Fruit fly (Drosophila melanogaster) whole organism, embryonic: ENCODE data around the gene RpL34b.

Experiments used
- ATbp ChIP-seq: fragments of 200-800 bp; sonication (Bioruptor generic); optimal IDR thresholded peaks from 2 replicates; lab custom pipeline; 2017; ENCODE audit warnings: missing biosample characterization, mild to moderate bottlenecking, missing genetic modification characterization, missing genetic modification reagents
- Ada2b ChIP-seq: fragments of 200-800 bp; sonication (Bioruptor generic); IDR thresholded peaks from 2 replicates; pipeline ENCODE4 v1.3.6; 2022; ENCODE audit warnings: missing biosample characterization, missing genetic modification characterization
- Asciz ChIP-seq: fragments of 200-800 bp; sonication (Bioruptor generic); optimal IDR thresholded peaks from 2 replicates; lab custom pipeline; 2017; ENCODE audit warnings: missing biosample characterization, mild to moderate bottlenecking, missing genetic modification characterization, missing genetic modification reagents
- Bteb2 ChIP-seq: fragments of 200-800 bp; sonication (Bioruptor generic); optimal IDR thresholded peaks from 2 replicates; lab custom pipeline; 2016; ENCODE audit warnings: missing biosample characterization, missing genetic modification characterization
- CG10565 ChIP-seq: fragments of 200-800 bp; sonication (Bioruptor generic); optimal IDR thresholded peaks from 3 replicates; lab custom pipeline; 2016; ENCODE audit warnings: missing biosample characterization, mild to moderate bottlenecking, missing genetic modification characterization
- CG11085 ChIP-seq: fragments of 200-800 bp; sonication (Bioruptor generic); IDR thresholded peaks from 2 replicates; pipeline ENCODE4 v1.3.6; 2022; ENCODE audit warnings: missing biosample characterization, missing genetic modification characterization
- CG13287 ChIP-seq: fragments of 200-800 bp; sonication (Bioruptor generic); IDR thresholded peaks from 2 replicates; pipeline ENCODE4 v1.3.6; 2022; ENCODE audit warnings: missing biosample characterization, missing genetic modification characterization; ENCODE audit not compliant: partially characterized antibody
- CG14965 ChIP-seq: fragments of 200-800 bp; sonication (Bioruptor generic); optimal IDR thresholded peaks from 2 replicates; lab custom pipeline; 2016; ENCODE audit warnings: missing biosample characterization, missing genetic modification characterization, borderline replicate concordance
- CG15073 ChIP-seq: fragments of 200-800 bp; sonication (Bioruptor generic); optimal IDR thresholded peaks from 2 replicates; lab custom pipeline; 2016; ENCODE audit warnings: missing biosample characterization, missing genetic modification characterization
- CG16815 ChIP-seq: fragments of 200-800 bp; sonication (Bioruptor generic); optimal IDR thresholded peaks from 3 replicates; lab custom pipeline; 2017; ENCODE audit warnings: missing biosample characterization, mild to moderate bottlenecking, missing genetic modification characterization
- CG18011 ChIP-seq: fragments of 200-800 bp; sonication (Bioruptor generic); optimal IDR thresholded peaks from 2 replicates; lab custom pipeline; 2017; ENCODE audit warnings: missing biosample characterization, missing genetic modification characterization, mild to moderate bottlenecking, moderate library complexity, missing genotype
- CG3407 ChIP-seq: fragments of 200-800 bp; sonication (Bioruptor generic); optimal IDR thresholded peaks from 2 replicates; lab custom pipeline; 2018; ENCODE audit warnings: missing biosample characterization, mild to moderate bottlenecking, missing genetic modification characterization
- CG5180 ChIP-seq: fragments of 200-800 bp; sonication (Bioruptor generic); optimal IDR thresholded peaks from 3 replicates; lab custom pipeline; 2017; ENCODE audit warnings: missing biosample characterization, missing genetic modification characterization, mild to moderate bottlenecking, moderate library complexity, missing genetic modification reagents
- CG5245 ChIP-seq: fragments of 200-800 bp; sonication (Bioruptor generic); optimal IDR thresholded peaks from 3 replicates; lab custom pipeline; 2016; ENCODE audit warnings: missing biosample characterization, missing genetic modification characterization
- CG7357 ChIP-seq: fragments of 200-800 bp; sonication (Bioruptor generic); IDR thresholded peaks from 3 replicates; pipeline ENCODE4 v1.3.6; 2022; ENCODE audit warnings: missing biosample characterization, missing genetic modification characterization
- CG7963 ChIP-seq: fragments of 200-800 bp; sonication (Bioruptor generic); IDR thresholded peaks from 3 replicates; pipeline ENCODE4 v1.3.6; 2022; ENCODE audit warnings: missing biosample characterization, missing genetic modification characterization; ENCODE audit not compliant: partially characterized antibody
- D ChIP-seq, 2 experiments: fragments of 200-800 bp in 1 of 2; fragments of >200 bp in 1 of 2; sonication (Bioruptor generic) in 1 of 2; optimal IDR thresholded peaks; 2 replicates in 1 of 2; 3 replicates in 1 of 2; lab custom pipeline; 2017; ENCODE audit warnings: mild to moderate bottlenecking in 1 of 2, missing biosample characterization in 1 of 2, missing genetic modification characterization in 1 of 2, missing genetic modification reagents in 1 of 2
- D19B ChIP-seq: fragments of 200-800 bp; sonication (Bioruptor generic); optimal IDR thresholded peaks from 2 replicates; lab custom pipeline; 2017; ENCODE audit warnings: missing biosample characterization, mild to moderate bottlenecking, missing genetic modification characterization
- Fer1 ChIP-seq: fragments of 200-800 bp; sonication (Bioruptor generic); optimal IDR thresholded peaks from 2 replicates; lab custom pipeline; 2017; ENCODE audit warnings: missing biosample characterization, mild to moderate bottlenecking, missing genetic modification characterization
- HLH54F ChIP-seq: fragments of 200-800 bp; sonication (Bioruptor generic); optimal IDR thresholded peaks from 3 replicates; lab custom pipeline; 2016; ENCODE audit warnings: missing biosample characterization, missing genetic modification characterization
- Lim3 ChIP-seq: fragments of 200-800 bp; sonication (Bioruptor generic); IDR thresholded peaks from 2 replicates; pipeline ENCODE4 v1.3.6; 2022; ENCODE audit warnings: missing biosample characterization, missing genetic modification characterization
- Oli ChIP-seq: fragments of 200-800 bp; sonication (Bioruptor generic); optimal IDR thresholded peaks from 2 replicates; lab custom pipeline; 2018; ENCODE audit warnings: missing biosample characterization, mild to moderate bottlenecking, missing genetic modification characterization, moderate library complexity
- Sin3A ChIP-seq: fragments of >200 bp; optimal IDR thresholded peaks from 2 replicates; lab custom pipeline; 2018
- Sry-δ ChIP-seq: fragments of 200-800 bp; sonication (Bioruptor generic); optimal IDR thresholded peaks from 2 replicates; lab custom pipeline; 2016; ENCODE audit warnings: missing biosample characterization, missing genetic modification characterization
- ap ChIP-seq: fragments of 200-800 bp; sonication (Bioruptor generic); IDR thresholded peaks from 2 replicates; pipeline ENCODE4 v1.3.6; 2022; ENCODE audit warnings: missing biosample characterization, missing genetic modification characterization
- bbx ChIP-seq: fragments of 200-800 bp; sonication (Bioruptor generic); IDR thresholded peaks from 2 replicates; pipeline ENCODE4 v1.3.6; 2022; ENCODE audit warnings: missing biosample characterization, missing genetic modification characterization; ENCODE audit not compliant: partially characterized antibody
- bigmax ChIP-seq: fragments of 200-800 bp; sonication (Bioruptor generic); optimal IDR thresholded peaks from 2 replicates; lab custom pipeline; 2018; ENCODE audit warnings: missing biosample characterization, mild to moderate bottlenecking, missing genetic modification characterization
- cad ChIP-seq: fragments of >200 bp; optimal IDR thresholded peaks from 2 replicates; lab custom pipeline; 2017; ENCODE audit warnings: missing biosample characterization, missing genetic modification characterization
- chinmo ChIP-seq: fragments of 200-800 bp; sonication (Bioruptor generic); IDR thresholded peaks from 4 replicates; pipeline ENCODE4 v1.3.6; 2022; ENCODE audit warnings: missing biosample characterization, missing genetic modification characterization; ENCODE audit not compliant: partially characterized antibody
- dysf ChIP-seq: fragments of 200-800 bp; sonication (Bioruptor generic); IDR thresholded peaks from 3 replicates; pipeline ENCODE4 v1.3.6; 2022; ENCODE audit warnings: missing biosample characterization, missing genetic modification characterization
- emc ChIP-seq: fragments of 200-800 bp; sonication (Bioruptor generic); optimal IDR thresholded peaks from 2 replicates; lab custom pipeline; 2016; ENCODE audit warnings: missing biosample characterization, missing genetic modification characterization
- h ChIP-seq: fragments of >200 bp; optimal IDR thresholded peaks from 2 replicates; lab custom pipeline; 2017
- jing ChIP-seq: fragments of 200-800 bp; sonication (Bioruptor generic); optimal IDR thresholded peaks from 2 replicates; lab custom pipeline; 2018; ENCODE audit warnings: missing biosample characterization, mild to moderate bottlenecking, missing genetic modification characterization
- klu ChIP-seq: fragments of 200-800 bp; sonication (Bioruptor generic); IDR thresholded peaks from 2 replicates; pipeline ENCODE4 v1.3.6; 2022; ENCODE audit warnings: missing biosample characterization, missing genetic modification characterization
- lov ChIP-seq, 2 experiments: fragments of 200-800 bp in 1 of 2; fragments of >200 bp in 1 of 2; sonication (Bioruptor generic) in 1 of 2; IDR thresholded peaks in 1 of 2; optimal IDR thresholded peaks in 1 of 2; 2 replicates in 1 of 2; 3 replicates in 1 of 2; pipeline versions ENCODE4 v1.3.6 to Lab custom; 2017 to 2022; ENCODE audit warnings: missing biosample characterization in 1 of 2, missing genetic modification characterization in 1 of 2
- nau ChIP-seq: fragments of 200-800 bp; sonication (Bioruptor generic); optimal IDR thresholded peaks from 3 replicates; lab custom pipeline; 2017; ENCODE audit warnings: missing biosample characterization, mild to moderate bottlenecking, missing genetic modification characterization, missing genetic modification reagents
- pfk ChIP-seq: fragments of 200-800 bp; sonication (Bioruptor generic); optimal IDR thresholded peaks from 2 replicates; lab custom pipeline; 2018; ENCODE audit warnings: missing biosample characterization, mild to moderate bottlenecking, missing genetic modification characterization, moderate library complexity
- pho ChIP-seq: fragments of 200-800 bp; sonication (Bioruptor generic); optimal IDR thresholded peaks from 2 replicates; lab custom pipeline; 2016; ENCODE audit warnings: missing biosample characterization, missing genetic modification characterization
- repo ChIP-seq: fragments of 200-800 bp; sonication (Bioruptor generic); optimal IDR thresholded peaks from 2 replicates; lab custom pipeline; 2016; ENCODE audit warnings: missing biosample characterization, missing genetic modification characterization
- run ChIP-seq: fragments of 200-800 bp; sonication (Bioruptor generic); optimal IDR thresholded peaks from 3 replicates; lab custom pipeline; 2018; ENCODE audit warnings: missing biosample characterization, mild to moderate bottlenecking, missing genetic modification characterization
- salm ChIP-seq: fragments of 200-800 bp; sonication (Bioruptor generic); optimal IDR thresholded peaks from 2 replicates; lab custom pipeline; 2018; ENCODE audit warnings: missing biosample characterization, mild to moderate bottlenecking, missing genetic modification characterization
- sc ChIP-seq, 3 experiments: fragments of >200 bp in 2 of 3; fragments of 200-800 bp in 1 of 3; sonication (Bioruptor generic) in 1 of 3; optimal IDR thresholded peaks; 2 replicates in 2 of 3; 3 replicates in 1 of 3; lab custom pipeline; 2017; ENCODE audit warnings: mild to moderate bottlenecking in 1 of 3, missing biosample characterization in 1 of 3, missing genetic modification characterization in 1 of 3, missing genetic modification reagents in 1 of 3
- sob ChIP-seq: fragments of 200-800 bp; sonication (Bioruptor generic); IDR thresholded peaks from 2 replicates; pipeline ENCODE4 v1.3.6; 2022; ENCODE audit warnings: missing biosample characterization, missing genetic modification characterization
- stc ChIP-seq: fragments of 200-800 bp; sonication (Bioruptor generic); IDR thresholded peaks from 2 replicates; pipeline ENCODE4 v1.3.6; 2022; ENCODE audit warnings: missing biosample characterization, missing genetic modification characterization
- ttk ChIP-seq: fragments of 200-800 bp; sonication (Bioruptor generic); IDR thresholded peaks from 2 replicates; pipeline ENCODE4 v2.1.2; 2022; ENCODE audit warnings: missing biosample characterization, missing genetic modification characterization
- vnd ChIP-seq: fragments of 200-800 bp; sonication (Bioruptor generic); IDR thresholded peaks from 3 replicates; pipeline ENCODE4 v1.3.6; 2022; ENCODE audit warnings: missing biosample characterization, missing genetic modification characterization; ENCODE audit not compliant: partially characterized antibody
- wek ChIP-seq: fragments of 200-800 bp; sonication (Bioruptor generic); optimal IDR thresholded peaks from 3 replicates; lab custom pipeline; 2018; ENCODE audit warnings: missing biosample characterization, mild to moderate bottlenecking, missing genetic modification characterization, moderate library complexity

Gene RpL34b

DNA sequence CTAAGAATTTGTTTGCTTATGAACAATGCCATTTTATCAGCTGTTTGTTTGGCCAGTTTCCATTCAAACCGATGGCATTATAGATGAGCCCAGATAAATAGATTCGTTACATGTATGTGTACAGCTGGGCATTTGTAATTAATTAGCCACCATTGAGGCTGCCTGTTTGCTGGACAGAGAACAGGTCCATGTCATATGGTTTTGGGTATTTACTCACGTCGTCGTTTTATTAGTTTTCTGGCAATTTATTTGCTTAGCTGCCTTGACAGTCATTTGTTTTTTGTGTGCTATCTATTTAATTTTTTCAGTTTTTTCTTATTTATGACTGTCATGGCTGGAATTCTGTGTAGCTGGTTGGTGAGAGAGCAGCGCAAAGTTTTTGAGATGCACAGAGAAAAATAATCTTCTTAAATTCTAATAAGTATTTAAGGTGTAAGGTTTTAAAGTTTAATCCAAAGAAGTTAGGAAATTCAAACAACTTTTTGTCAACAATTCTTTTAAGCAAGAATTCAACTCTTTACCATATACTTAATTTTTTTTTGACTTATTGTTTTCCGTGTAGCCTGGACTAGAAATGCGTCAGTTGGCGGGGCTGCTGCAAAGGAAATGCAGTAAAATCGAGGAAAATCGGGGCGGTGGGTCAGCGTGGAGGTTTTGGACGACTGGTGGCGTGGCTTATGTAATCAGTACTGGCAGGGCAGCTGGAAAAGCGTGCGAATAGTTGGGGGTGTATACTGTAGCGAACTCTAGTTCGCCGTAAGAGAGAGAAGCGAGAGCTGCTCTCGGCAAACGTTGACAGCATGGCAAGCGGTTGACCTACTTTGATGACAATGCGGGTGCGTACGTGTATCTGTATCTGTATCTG lies 33.7 kb upstream of the RpL34b start (continued):
- TF ChIP-seq CG16815 (peak; percentile 52), D19B (GFP tag; lab: Kevin White, UChicago) (peak; percentile 60), Sin3A (no peak), ATbp (GFP tag; lab: Kevin White, UChicago) (peak; percentile 86), CG18011 (GFP tag; lab: Kevin White, UChicago) (peak; percentile 52), CG7357 (GFP tag; lab: Robert Waterston, UW) (peak; percentile 74), Sry-δ (GFP tag; lab: Kevin White, UChicago) (peak; percentile 47), vnd (GFP tag; lab: Robert Waterston, UW) (no peak), pho (peak; percentile 82), Lim3 (GFP tag; lab: Robert Waterston, UW) (peak; percentile 59; the same call in 1 of the 2 replicates), pfk (GFP tag; lab: Kevin White, UChicago) (no peak), ap (GFP tag; lab: Robert Waterston, UW) (peak; percentile 85), CG5180 (GFP tag; lab: Kevin White, UChicago) (peak; percentile 69), Asciz (GFP tag; lab: Kevin White, UChicago) (peak; percentile 74), sc (optimal IDR thresholded peaks at IDR 0.05; lab: Kevin White, UChicago) (no peak), sc (GFP tag; optimal IDR thresholded peaks at IDR 0.05; lab: Kevin White, UChicago) (peak; percentile 47), jing (no peak), repo (GFP tag; lab: Kevin White, UChicago) (peak; percentile 50), klu (GFP tag; lab: Robert Waterston, UW) (peak; percentile 75), bigmax (GFP tag; lab: Kevin White, UChicago) (no peak), chinmo (GFP tag; lab: Robert Waterston, UW) (peak; percentile 24; the same call in 2 of the 4 replicates), Bteb2 (GFP tag; lab: Kevin White, UChicago) (peak; percentile 84), CG10565 (GFP tag; lab: Kevin White, UChicago) (no peak), sob (GFP tag; lab: Robert Waterston, UW) (peak; percentile 92), Oli (tag; lab: Kevin White, UChicago) (peak; percentile 89), CG15073 (GFP tag; lab: Kevin White, UChicago) (no peak), CG3407 (GFP tag; lab: Kevin White, UChicago) (peak; percentile 61), Ada2b (GFP tag; lab: Robert Waterston, UW) (peak; percentile 92), CG7963 (no peak), lov (optimal IDR thresholded peaks at IDR 0.05; lab: Kevin White, UChicago) (no peak), lov (GFP tag; IDR thresholded peaks at IDR 0.05; lab: Robert Waterston, UW) (peak; percentile 79; the same call in 2 of the 3 replicates), D (optimal IDR thresholded peaks at IDR 0.05; lab: Kevin White, UChicago) (no peak), D (GFP tag; optimal IDR thresholded peaks at IDR 0.05; lab: Kevin White, UChicago) (peak; percentile 72), Fer1 (peak; percentile 86), CG13287 (GFP tag; lab: Robert Waterston, UW) (no peak), dysf (peak; percentile 92), bbx (GFP tag; lab: Robert Waterston, UW) (no peak), wek (GFP tag; lab: Kevin White, UChicago) (no peak), HLH54F (GFP tag; lab: Kevin White, UChicago) (peak; percentile 59), run (tag; lab: Kevin White, UChicago) (peak; percentile 83), emc (peak; percentile 69), CG11085 (GFP tag; lab: Robert Waterston, UW) (peak; percentile 64; the same call in 1 of the 2 replicates), salm (tag; lab: Kevin White, UChicago) (peak; percentile 75), stc (GFP tag; lab: Robert Waterston, UW) (peak; percentile 80), cad (no peak), h (lab: Kevin White, UChicago) (no peak), nau (GFP tag; lab: Kevin White, UChicago) (peak; percentile 81), ttk (GFP tag; lab: Robert Waterston, UW) (peak; percentile 81), CG5245 (GFP tag; lab: Kevin White, UChicago) (peak; percentile 71), CG14965 (GFP tag; lab: Kevin White, UChicago) (no peak)
